Worm (Caenorhabditis elegans): Measurements from ENCODE around the gene gst-11.

gst-11 gene

ce11 chrX:3671998-3672397 lies 38.4 kb upstream of the gst-11 start, which contains the start of gene C02F12.5:
Gene C02F12.5, minus strand, starts transcription at chrX:3672098.
- TF ChIP-seq C34F6.9 (tag; optimal IDR thresholded peaks at IDR 0.05) = no peak

DNA sequence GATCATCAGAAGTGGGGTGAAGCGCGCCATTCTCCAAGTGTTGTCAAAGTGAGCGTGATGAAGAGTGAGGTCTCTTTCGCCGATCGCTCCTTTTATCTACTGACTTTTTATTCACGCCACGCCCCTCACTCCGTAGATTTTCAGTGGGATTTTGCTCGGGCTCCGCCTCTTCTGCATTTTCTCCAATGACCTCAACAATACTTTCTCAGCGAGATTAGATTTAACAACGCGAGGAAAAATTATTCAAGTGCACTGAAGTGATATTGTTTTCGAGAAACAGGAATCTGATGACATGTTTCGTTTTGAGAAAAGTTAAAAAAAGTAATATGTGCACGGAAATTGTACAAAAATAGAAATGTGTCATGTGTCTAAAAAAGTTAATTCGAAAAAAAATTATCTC lies 35.3 kb upstream of the gst-11 start, which contains the start of gene snet-1:
Gene snet-1, minus strand, starts transcription at position 101 of the 400 bp plus-strand sequence.
- no peak for TF ChIP-seq nhr-23 (tag; optimal IDR thresholded peaks at IDR 0.05)
- TF ChIP-seq nhr-10 (tag; optimal IDR thresholded peaks at IDR 0.05) = no peak
- no peak for TF ChIP-seq Y55F3AM.14 (GFP tag; optimal IDR thresholded peaks at IDR 0.05)

DNA sequence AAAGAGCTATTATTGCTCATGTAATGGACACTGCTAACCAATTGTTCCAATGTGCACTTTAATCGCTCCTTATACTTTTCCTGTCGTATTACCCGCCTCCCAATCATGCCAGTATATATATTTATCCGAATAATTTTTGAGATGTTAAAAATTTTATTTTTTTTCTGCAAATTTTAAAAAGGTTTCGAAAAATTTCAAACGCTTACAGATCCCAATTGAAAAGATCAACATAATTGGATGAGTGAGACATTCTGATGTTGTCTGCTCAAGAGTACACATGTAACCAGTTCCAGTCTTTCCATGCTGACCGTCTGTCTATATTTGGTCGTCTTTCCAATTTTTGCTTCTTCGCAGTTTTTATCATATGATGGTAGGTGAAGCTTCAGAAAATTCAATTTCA lies 25.6 kb upstream of the gst-11 start, which contains the start of gene R11G1.1:
Gene R11G1.1, plus strand, starts transcription at position 301 of the 400 bp plus-strand sequence.
- TF ChIP-seq sma-3 (GFP tag; optimal IDR thresholded peaks at IDR 0.05) (no peak), lin-11 (tag; optimal IDR thresholded peaks at IDR 0.05) (no peak), gmeb-1 (tag; optimal IDR thresholded peaks at IDR 0.05) (no peak), unc-62 (GFP tag; optimal IDR thresholded peaks at IDR 0.05) (no peak), nhr-23 (tag; optimal IDR thresholded peaks at IDR 0.05) (no peak), F13H6.1 (tag; optimal IDR thresholded peaks at IDR 0.05) (no peak)

ce11 chrX:3655972-3656371 lies 22.4 kb upstream of the gst-11 start, which contains the start of gene R11G1.7:
Gene R11G1.7, plus strand, starts transcription at chrX:3656272.
- no peak for TF ChIP-seq nhr-11 (tag; optimal IDR thresholded peaks at IDR 0.05)
- TF ChIP-seq nhr-10 (tag; optimal IDR thresholded peaks at IDR 0.05) = no peak
- no peak for TF ChIP-seq lin-11 (tag; optimal IDR thresholded peaks at IDR 0.05)
- no peak for TF ChIP-seq nhr-21 (tag; optimal IDR thresholded peaks at IDR 0.05)
- TF ChIP-seq aly-2 (tag; optimal IDR thresholded peaks at IDR 0.05) = no peak
- TF ChIP-seq zag-1 (tag; optimal IDR thresholded peaks at IDR 0.05) = no peak
- TF ChIP-seq F13H6.1 (tag; optimal IDR thresholded peaks at IDR 0.05) = no peak
- no peak for TF ChIP-seq sem-4 (tag; optimal IDR thresholded peaks at IDR 0.05)
- no peak for TF ChIP-seq lin-39 (tag; optimal IDR thresholded peaks at IDR 0.05)
- no peak for TF ChIP-seq nhr-77 (tag; optimal IDR thresholded peaks at IDR 0.05)
- TF ChIP-seq alr-1 (tag; optimal IDR thresholded peaks at IDR 0.05) = no peak
- no peak for TF ChIP-seq ama-1 (optimal IDR thresholded peaks at IDR 0.05)
- TF ChIP-seq ceh-82 (tag; optimal IDR thresholded peaks at IDR 0.05) = no peak
- TF ChIP-seq lin-13 (GFP tag; optimal IDR thresholded peaks at IDR 0.05) = no peak
- TF ChIP-seq unc-39 (tag; optimal IDR thresholded peaks at IDR 0.05) = no peak
- TF ChIP-seq C34F6.9 (tag; optimal IDR thresholded peaks at IDR 0.05) = no peak
- TF ChIP-seq crh-2 (tag; optimal IDR thresholded peaks at IDR 0.05) = no peak
- no peak for TF ChIP-seq nhr-129 (tag; optimal IDR thresholded peaks at IDR 0.05)

DNA sequence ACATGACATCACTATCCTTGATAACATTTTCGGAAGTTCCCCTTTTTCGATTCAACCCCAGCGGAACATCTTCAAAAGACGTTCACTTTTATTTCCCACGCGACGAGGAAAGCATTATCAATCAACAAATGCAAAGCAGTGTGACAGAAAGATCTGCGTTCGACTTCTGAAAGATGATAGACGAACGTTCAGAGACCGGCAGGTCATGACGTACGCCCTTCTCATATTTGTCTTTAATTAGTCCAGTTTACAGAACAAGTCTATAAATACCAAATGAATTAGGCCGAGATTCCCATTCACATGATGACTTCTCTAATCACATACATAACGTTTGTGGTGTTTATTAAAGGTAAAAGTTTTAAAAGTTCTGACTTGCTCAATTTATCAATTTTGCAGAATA lies 21.1 kb upstream of the gst-11 start, which contains the start of gene R11G1.11:
Gene R11G1.11, plus strand, starts transcription at position 301 of the 400 bp plus-strand sequence.
- TF ChIP-seq mbf-1 (tag; optimal IDR thresholded peaks at IDR 0.05) (no peak), egl-27 (tag; optimal IDR thresholded peaks at IDR 0.05) (no peak), nhr-6 (tag; optimal IDR thresholded peaks at IDR 0.05) (no peak), elt-1 (tag; optimal IDR thresholded peaks at IDR 0.05) (no peak), alr-1 (tag; optimal IDR thresholded peaks at IDR 0.05) (no peak), nhr-25 (tag; optimal IDR thresholded peaks at IDR 0.05) (no peak), nhr-237 (tag; optimal IDR thresholded peaks at IDR 0.05) (no peak), ceh-16 (tag; optimal IDR thresholded peaks at IDR 0.05) (no peak), lsy-2 (tag; optimal IDR thresholded peaks at IDR 0.05) (no peak), ceh-82 (tag; optimal IDR thresholded peaks at IDR 0.05) (no peak), snpc-4 (tag; optimal IDR thresholded peaks at IDR 0.05) (no peak), F13H6.1 (tag; optimal IDR thresholded peaks at IDR 0.05) (no peak), ztf-11 (tag; optimal IDR thresholded peaks at IDR 0.05) (no peak), gmeb-1 (tag; optimal IDR thresholded peaks at IDR 0.05) (no peak), unc-62 (GFP tag; optimal IDR thresholded peaks at IDR 0.05) (no peak)

ce11 chrX:3650100-3650809 lies 16.7 kb upstream of the gst-11 start, which contains the start of the genes sax-1 and R11G1.2:
Gene sax-1, minus strand, starts transcription at chrX:3650150.
Gene R11G1.2, plus strand, starts transcription at chrX:3650614.
- TF ChIP-seq nhr-25 (tag; optimal IDR thresholded peaks at IDR 0.05) (peak; percentile 57), sma-9 (GFP tag; optimal IDR thresholded peaks at IDR 0.05) (peak; percentile 20), sma-9 (tag; optimal IDR thresholded peaks at IDR 0.05) (no peak), snpc-4 (tag; optimal IDR thresholded peaks at IDR 0.05) (no peak), unc-55 (GFP tag; optimal IDR thresholded peaks at IDR 0.05) (peak; percentile 61), nhr-77 (tag; optimal IDR thresholded peaks at IDR 0.05) (no peak), lsy-2 (tag; optimal IDR thresholded peaks at IDR 0.05) (peak; percentile 5 to 66), skn-1 (tag; optimal IDR thresholded peaks at IDR 0.05) (no peak), elt-3 (tag; optimal IDR thresholded peaks at IDR 0.05) (no peak), mbf-1 (tag; optimal IDR thresholded peaks at IDR 0.05) (no peak), dmd-4 (tag; optimal IDR thresholded peaks at IDR 0.05) (no peak), ztf-1 (GFP tag; conservative IDR thresholded peaks at IDR 0.05) (no peak), lin-11 (tag; optimal IDR thresholded peaks at IDR 0.05) (peak; percentile 39), nhr-129 (tag; optimal IDR thresholded peaks at IDR 0.05) (peak; percentile 64), sma-3 (GFP tag; optimal IDR thresholded peaks at IDR 0.05) (peak; percentile 30), unc-62 (GFP tag; optimal IDR thresholded peaks at IDR 0.05) (no peak), ztf-11 (tag; optimal IDR thresholded peaks at IDR 0.05) (no peak), lin-39 (tag; optimal IDR thresholded peaks at IDR 0.05) (no peak), gmeb-1 (tag; optimal IDR thresholded peaks at IDR 0.05) (peak; percentile 19), blmp-1 (tag; optimal IDR thresholded peaks at IDR 0.05; ENCODE audit: insufficient read depth) (peak; percentile 34), nhr-11 (tag; optimal IDR thresholded peaks at IDR 0.05) (no peak)

All from whole organism, L2 larva.